Fruit fly (Drosophila melanogaster): ENCODE results near the gene CG32591.

dm6 chrX:14947399-14947798 lies 18.7 kb upstream of the CG32591 start:
- TF ChIP-seq usp (GFP tag; optimal IDR thresholded peaks at IDR 0.05) = no peak
- no peak for TF ChIP-seq CG8478 (optimal IDR thresholded peaks at IDR 0.05)
